Fruit fly (Drosophila melanogaster): ENCODE data around the gene CG18731.

CG18731 gene

dm6 chr3R:29697841-29698240, 27.0 kb upstream of the CG18731 start:
- TF ChIP-seq psq (optimal IDR thresholded peaks at IDR 0.05) = no peak
- TF ChIP-seq Sin3A (optimal IDR thresholded peaks at IDR 0.05) = no peak
- TF ChIP-seq insv (optimal IDR thresholded peaks at IDR 0.05) = no peak
- TF ChIP-seq Myc (optimal IDR thresholded peaks at IDR 0.05) = no peak

- TF ChIP-seq psq (optimal IDR thresholded peaks at IDR 0.05) (no peak), h (optimal IDR thresholded peaks at IDR 0.05) (no peak)
Measured at dm6 chr3R:29699220-29699619, 25.6 kb upstream of the CG18731 start.

dm6 chr3R:29701739-29702138, 23.1 kb upstream of the CG18731 start:
- TF ChIP-seq h (optimal IDR thresholded peaks at IDR 0.05) = no peak
- no peak for TF ChIP-seq psq (optimal IDR thresholded peaks at IDR 0.05)

dm6 chr3R:29704557-29704956, 20.3 kb upstream of the CG18731 start:
- TF ChIP-seq insv (optimal IDR thresholded peaks at IDR 0.05) (no peak), Sin3A (optimal IDR thresholded peaks at IDR 0.05) (no peak)

dm6 chr3R:29705789-29706303, 19.0 kb upstream of the CG18731 start:
- TF ChIP-seq Myc (optimal IDR thresholded peaks at IDR 0.05) (no peak), ttk (optimal IDR thresholded peaks at IDR 0.05) (no peak), Sin3A (optimal IDR thresholded peaks at IDR 0.05) (no peak), psq (optimal IDR thresholded peaks at IDR 0.05) (no peak), h (optimal IDR thresholded peaks at IDR 0.05) (no peak), insv (optimal IDR thresholded peaks at IDR 0.05) (no peak)

- TF ChIP-seq psq (optimal IDR thresholded peaks at IDR 0.05) (no peak), insv (optimal IDR thresholded peaks at IDR 0.05) (no peak), Myc (optimal IDR thresholded peaks at IDR 0.05) (no peak), ttk (optimal IDR thresholded peaks at IDR 0.05) (no peak), h (optimal IDR thresholded peaks at IDR 0.05) (no peak), Sin3A (optimal IDR thresholded peaks at IDR 0.05) (no peak)
Measured at dm6 chr3R:29707258-29707657, 17.6 kb upstream of the CG18731 start.

dm6 chr3R:29708322-29708721, 16.5 kb upstream of the CG18731 start:
- no peak for TF ChIP-seq insv (optimal IDR thresholded peaks at IDR 0.05)
- TF ChIP-seq Sin3A (optimal IDR thresholded peaks at IDR 0.05) = no peak
- TF ChIP-seq psq (optimal IDR thresholded peaks at IDR 0.05) = no peak
- TF ChIP-seq h (optimal IDR thresholded peaks at IDR 0.05) = no peak
- TF ChIP-seq ttk (optimal IDR thresholded peaks at IDR 0.05) = no peak

- TF ChIP-seq ttk (optimal IDR thresholded peaks at IDR 0.05) (no peak), insv (optimal IDR thresholded peaks at IDR 0.05) (no peak), Myc (optimal IDR thresholded peaks at IDR 0.05) (no peak), psq (optimal IDR thresholded peaks at IDR 0.05) (no peak), h (optimal IDR thresholded peaks at IDR 0.05) (no peak), Sin3A (optimal IDR thresholded peaks at IDR 0.05) (no peak)
Measured at dm6 chr3R:29711434-29711833, 13.4 kb upstream of the CG18731 start.

dm6 chr3R:29714314-29714713, 10.5 kb upstream of the CG18731 start, which contains the start of gene Obp99d:
TSS of gene Obp99d (plus strand) at chr3R:29714505.
- TF ChIP-seq Myc (optimal IDR thresholded peaks at IDR 0.05) (no peak), h (optimal IDR thresholded peaks at IDR 0.05) (no peak), Sin3A (optimal IDR thresholded peaks at IDR 0.05) (no peak), ttk (optimal IDR thresholded peaks at IDR 0.05) (no peak), insv (optimal IDR thresholded peaks at IDR 0.05) (no peak), psq (optimal IDR thresholded peaks at IDR 0.05) (no peak)

- TF ChIP-seq ttk (optimal IDR thresholded peaks at IDR 0.05) (no peak), psq (optimal IDR thresholded peaks at IDR 0.05) (no peak), insv (optimal IDR thresholded peaks at IDR 0.05) (no peak), Sin3A (optimal IDR thresholded peaks at IDR 0.05) (no peak), h (optimal IDR thresholded peaks at IDR 0.05) (no peak), Myc (optimal IDR thresholded peaks at IDR 0.05) (no peak)
Measured at dm6 chr3R:29715277-29715676, 9.6 kb upstream of the CG18731 start, which contains the start of gene Dup99B. TSS of gene Dup99B (minus strand) at chr3R:29715377.

- TF ChIP-seq psq (optimal IDR thresholded peaks at IDR 0.05) (no peak), Sin3A (optimal IDR thresholded peaks at IDR 0.05) (no peak), ttk (optimal IDR thresholded peaks at IDR 0.05) (no peak), insv (optimal IDR thresholded peaks at IDR 0.05) (no peak), Myc (optimal IDR thresholded peaks at IDR 0.05) (no peak), h (optimal IDR thresholded peaks at IDR 0.05) (no peak)
Measured at dm6 chr3R:29716043-29716781, 8.6 kb upstream of the CG18731 start.

- TF ChIP-seq h (optimal IDR thresholded peaks at IDR 0.05) (peak; percentile 99), psq (optimal IDR thresholded peaks at IDR 0.05) (no peak), insv (optimal IDR thresholded peaks at IDR 0.05) (no peak), Sin3A (optimal IDR thresholded peaks at IDR 0.05) (no peak)
Measured at dm6 chr3R:29716782-29717317, 8.0 kb upstream of the CG18731 start, which contains the start of gene Obp99b. TSS of gene Obp99b (minus strand) at chr3R:29716896.

dm6 chr3R:29717519-29717918, 7.3 kb upstream of the CG18731 start:
- TF ChIP-seq ttk (optimal IDR thresholded peaks at IDR 0.05) (no peak), insv (optimal IDR thresholded peaks at IDR 0.05) (no peak), Sin3A (optimal IDR thresholded peaks at IDR 0.05) (no peak), h (optimal IDR thresholded peaks at IDR 0.05) (no peak), Myc (optimal IDR thresholded peaks at IDR 0.05) (no peak), psq (optimal IDR thresholded peaks at IDR 0.05) (no peak)

All from Kc167 (cell line).